Worm (Caenorhabditis elegans) whole organism, L1 larva: ENCODE data around the gene rbc-1.
A peak's percentile ranks its signal among the peaks of the same experiment; 100 is the strongest.

Source experiments
- C16A3.4 ChIP-seq: fragments of 150-350 bp; optimal IDR thresholded peaks from 2 replicates; lab custom pipeline; 2014; ENCODE audit warnings: missing biosample characterization, missing genetic modification characterization
- F16B12.6 ChIP-seq: fragments of 150-350 bp; optimal IDR thresholded peaks from 2 replicates; lab custom pipeline; 2014; ENCODE audit warnings: missing biosample characterization, missing genetic modification characterization
- Y116A8C.19 ChIP-seq: sonication (generic microtip); optimal IDR thresholded peaks from 2 replicates; lab custom pipeline; 2016; ENCODE audit warnings: missing compliant biosample characterization, missing genetic modification characterization, borderline replicate concordance
- aly-2 ChIP-seq: fragments of 150-350 bp; optimal IDR thresholded peaks from 2 replicates; lab custom pipeline; 2014; ENCODE audit warnings: missing biosample characterization, missing genetic modification characterization
- blmp-1 ChIP-seq: fragments of 150-350 bp; optimal IDR thresholded peaks from 2 replicates; lab custom pipeline; 2014; ENCODE audit warnings: missing biosample characterization, missing genetic modification characterization
- ceh-63 ChIP-seq: fragments of 200-800 bp; sonication (Bioruptor generic); optimal IDR thresholded peaks from 2 replicates; lab custom pipeline; 2018; ENCODE audit warnings: mild to moderate bottlenecking, missing genetic modification characterization, missing compliant biosample characterization
- ceh-8 ChIP-seq: fragments of 200-800 bp; sonication (Bioruptor generic); optimal IDR thresholded peaks from 2 replicates; lab custom pipeline; 2018; ENCODE audit warnings: mild to moderate bottlenecking, missing genetic modification characterization, moderate library complexity, missing compliant biosample characterization
- ceh-88 ChIP-seq: fragments of 200-800 bp; sonication (Bioruptor generic); IDR thresholded peaks from 2 replicates; pipeline ENCODE4 v1.3.6; 2022; ENCODE audit warnings: missing genetic modification characterization, missing compliant biosample characterization
- ces-1 ChIP-seq: fragments of 150-350 bp; optimal IDR thresholded peaks from 2 replicates; lab custom pipeline; 2014; ENCODE audit warnings: missing biosample characterization, missing genetic modification reagents, missing genetic modification characterization
- dpl-1 ChIP-seq, 3 experiments: fragments of 150-350 bp in 2 of 3; sonication (generic microtip) in 1 of 3; optimal IDR thresholded peaks; 2 replicates each; lab custom pipeline; 2014 to 2017; ENCODE audit warnings: missing biosample characterization in 3 of 3, missing genetic modification characterization in 3 of 3, missing genetic modification reagents in 3 of 3
- dsc-1 ChIP-seq: sonication (generic microtip); optimal IDR thresholded peaks from 2 replicates; lab custom pipeline; 2016; ENCODE audit warnings: mild to moderate bottlenecking, missing genetic modification characterization, missing compliant biosample characterization
- egl-13 ChIP-seq: sonication (generic microtip); optimal IDR thresholded peaks from 2 replicates; lab custom pipeline; 2016; ENCODE audit warnings: missing genotype, missing genetic modification reagents, missing genetic modification characterization, missing compliant biosample characterization
- elt-2 ChIP-seq: sonication (generic microtip); optimal IDR thresholded peaks from 2 replicates; lab custom pipeline; 2016; ENCODE audit warnings: missing genetic modification characterization, mild to moderate bottlenecking, inconsistent platforms, missing compliant biosample characterization, missing genetic modification reagents
- elt-3 ChIP-seq, 6 experiments: fragments of 150-350 bp in 1 of 6; sonication (generic microtip); optimal IDR thresholded peaks; 2 replicates each; lab custom pipeline; 2017 to 2018; ENCODE audit warnings: missing biosample characterization in 6 of 6, missing genetic modification characterization in 6 of 6, inconsistent platforms in 1 of 6
- ets-5 ChIP-seq: fragments of 200-800 bp; sonication (Bioruptor generic); IDR thresholded peaks from 2 replicates; pipeline ENCODE4 v1.3.6; 2022; ENCODE audit warnings: missing genetic modification characterization, missing compliant biosample characterization
- irx-1 ChIP-seq: sonication (generic microtip); optimal IDR thresholded peaks from 2 replicates; lab custom pipeline; 2016; ENCODE audit warnings: missing genetic modification characterization, missing compliant biosample characterization
- lin-13 ChIP-seq: fragments of 150-350 bp; optimal IDR thresholded peaks from 2 replicates; lab custom pipeline; 2014; ENCODE audit warnings: missing biosample characterization, missing genetic modification reagents, missing genetic modification characterization
- lin-14 ChIP-seq: fragments of 200-800 bp; sonication (Bioruptor generic); optimal IDR thresholded peaks from 2 replicates; lab custom pipeline; 2018; ENCODE audit warnings: mild to moderate bottlenecking, missing genetic modification characterization, moderate library complexity, missing compliant biosample characterization
- lin-15B ChIP-seq: fragments of 150-350 bp; sonication (generic microtip); optimal IDR thresholded peaks from 3 replicates; lab custom pipeline; 2014; ENCODE audit warnings: missing biosample characterization, missing genetic modification characterization
- lin-35 ChIP-seq, 2 experiments: fragments of 150-350 bp; optimal IDR thresholded peaks; 2 replicates each; lab custom pipeline; 2014; ENCODE audit warnings: missing biosample characterization in 2 of 2, missing genetic modification characterization in 2 of 2, missing genetic modification reagents in 2 of 2
- lir-3 ChIP-seq: sonication (generic microtip); optimal IDR thresholded peaks from 2 replicates; lab custom pipeline; 2016; ENCODE audit warnings: mild to moderate bottlenecking, missing genetic modification characterization, moderate library complexity, missing compliant biosample characterization; ENCODE audit not compliant: poor library complexity
- mab-9 ChIP-seq: fragments of 200-800 bp; sonication (Bioruptor generic); IDR thresholded peaks from 2 replicates; pipeline ENCODE4 v1.3.6; 2022; ENCODE audit warnings: missing genetic modification reagents, missing genetic modification characterization, missing compliant biosample characterization
- mdl-1 ChIP-seq, 2 experiments: fragments of 150-350 bp; optimal IDR thresholded peaks; 2 replicates each; lab custom pipeline; 2014 to 2017; ENCODE audit warnings: missing biosample characterization in 2 of 2, missing genetic modification characterization in 2 of 2, inconsistent platforms in 1 of 2
- nhr-11 ChIP-seq: fragments of 150-350 bp; optimal IDR thresholded peaks from 2 replicates; lab custom pipeline; 2014; ENCODE audit warnings: missing biosample characterization, missing genetic modification characterization
- nhr-12 ChIP-seq: sonication (generic microtip); optimal IDR thresholded peaks from 2 replicates; lab custom pipeline; 2017; ENCODE audit warnings: missing biosample characterization, missing genetic modification characterization
- nhr-237 ChIP-seq: fragments of 150-350 bp; optimal IDR thresholded peaks from 2 replicates; lab custom pipeline; 2014; ENCODE audit warnings: missing biosample characterization, missing genetic modification characterization
- nhr-47 ChIP-seq: sonication (generic microtip); optimal IDR thresholded peaks from 2 replicates; lab custom pipeline; 2016; ENCODE audit warnings: mild to moderate bottlenecking, missing genetic modification characterization, moderate library complexity, missing compliant biosample characterization
- nhr-76 ChIP-seq: sonication (generic microtip); optimal IDR thresholded peaks from 2 replicates; lab custom pipeline; 2017; ENCODE audit warnings: missing biosample characterization, missing genetic modification characterization
- nhr-84 ChIP-seq: sonication (generic microtip); optimal IDR thresholded peaks from 2 replicates; lab custom pipeline; 2017; ENCODE audit warnings: missing biosample characterization, missing genetic modification characterization
- pag-3 ChIP-seq: sonication (generic microtip); optimal IDR thresholded peaks from 2 replicates; lab custom pipeline; 2017; ENCODE audit warnings: missing genetic modification characterization, mild to moderate bottlenecking, missing compliant biosample characterization, antibody characterized with exemption, borderline replicate concordance; ENCODE audit not compliant: insufficient read depth
- pqm-1 ChIP-seq: sonication (generic microtip); optimal IDR thresholded peaks from 3 replicates; lab custom pipeline; 2017; ENCODE audit warnings: missing biosample characterization, missing genetic modification characterization
- skn-1 ChIP-seq: fragments of 150-350 bp; optimal IDR thresholded peaks from 2 replicates; lab custom pipeline; 2014; ENCODE audit warnings: missing biosample characterization, missing genetic modification characterization
- snpc-4 ChIP-seq: fragments of 150-350 bp; optimal IDR thresholded peaks from 2 replicates; lab custom pipeline; 2014; ENCODE audit warnings: missing biosample characterization, missing genetic modification characterization
- sptf-1 ChIP-seq: fragments of 150-350 bp; optimal IDR thresholded peaks from 2 replicates; lab custom pipeline; 2014; ENCODE audit warnings: missing biosample characterization, missing genetic modification characterization
- sup-37 ChIP-seq: fragments of 200-800 bp; sonication (Bioruptor generic); optimal IDR thresholded peaks from 2 replicates; lab custom pipeline; 2018; ENCODE audit warnings: mild to moderate bottlenecking, missing genetic modification characterization, missing compliant biosample characterization
- unc-130 ChIP-seq: fragments of 150-350 bp; optimal IDR thresholded peaks from 2 replicates; lab custom pipeline; 2017; ENCODE audit warnings: missing biosample characterization, missing genetic modification characterization, inconsistent platforms
- unc-30 ChIP-seq: sonication (generic microtip); optimal IDR thresholded peaks from 2 replicates; lab custom pipeline; 2017; ENCODE audit warnings: missing biosample characterization, missing genetic modification characterization
- unc-62 ChIP-seq: fragments of 150-350 bp; optimal IDR thresholded peaks from 2 replicates; lab custom pipeline; 2014; ENCODE audit warnings: missing biosample characterization, missing genetic modification reagents, missing genetic modification characterization
- unc-86 ChIP-seq: sonication (generic microtip); optimal IDR thresholded peaks from 2 replicates; lab custom pipeline; 2016; ENCODE audit warnings: missing genetic modification characterization, missing compliant biosample characterization
- unc-98 ChIP-seq: fragments of 200-800 bp; sonication (Bioruptor generic); IDR thresholded peaks from 2 replicates; pipeline ENCODE4 v1.3.6; 2022; ENCODE audit warnings: missing genetic modification characterization, missing compliant biosample characterization
- zip-4 ChIP-seq: fragments of 200-800 bp; sonication (Bioruptor generic); optimal IDR thresholded peaks from 2 replicates; lab custom pipeline; 2018; ENCODE audit warnings: mild to moderate bottlenecking, missing genetic modification characterization, moderate library complexity, missing compliant biosample characterization

Gene rbc-1

ce11 chrX:14649224-14649623 is 38.0 kb downstream of the rbc-1 start:
- TF ChIP-seq ets-5 (GFP tag; lab: Robert Waterston, UW): no peak
- TF ChIP-seq pqm-1 (tag; lab: Kevin White, UChicago): no peak
- no peak for TF ChIP-seq nhr-76 (tag; lab: Kevin White, UChicago)
- no peak for TF ChIP-seq ceh-88 (GFP tag; lab: Robert Waterston, UW)
- no peak for TF ChIP-seq nhr-12 (tag; lab: Kevin White, UChicago)
- no peak for TF ChIP-seq zip-4 (GFP tag; lab: Kevin White, UChicago)
- TF ChIP-seq lir-3 (tag; lab: Kevin White, UChicago): no peak
- TF ChIP-seq lin-14 (GFP tag; lab: Kevin White, UChicago): peak; percentile 69
- TF ChIP-seq unc-30 (tag; lab: Kevin White, UChicago): no peak
- peak; percentile 46 for TF ChIP-seq ces-1 (GFP tag; lab: Kevin White, UChicago)
- no peak for TF ChIP-seq unc-130 (tag; lab: Kevin White, UChicago)
- no peak for TF ChIP-seq nhr-84 (tag; lab: Kevin White, UChicago)
- no peak for TF ChIP-seq unc-62 (GFP tag; lab: Kevin White, UChicago)
- TF ChIP-seq nhr-11: no peak
- TF ChIP-seq mab-9 (GFP tag; lab: Robert Waterston, UW): no peak
- peak; percentile 36 for TF ChIP-seq dsc-1 (tag; lab: Kevin White, UChicago)
- TF ChIP-seq dpl-1 (GFP tag; optimal IDR thresholded peaks at IDR 0.05; lab: Kevin White, UChicago): no peak
- no peak for TF ChIP-seq ceh-63 (GFP tag; lab: Kevin White, UChicago)
- TF ChIP-seq lin-13 (GFP tag; lab: Kevin White, UChicago): no peak
- no peak for TF ChIP-seq mdl-1 (tag; optimal IDR thresholded peaks at IDR 0.05; lab: Kevin White, UChicago)
- no peak for TF ChIP-seq irx-1 (tag; lab: Kevin White, UChicago)
- TF ChIP-seq unc-86 (tag; lab: Kevin White, UChicago): no peak
- TF ChIP-seq unc-98 (GFP tag; lab: Robert Waterston, UW): no peak
- no peak for TF ChIP-seq nhr-47 (tag; lab: Kevin White, UChicago)
- TF ChIP-seq lin-35 (GFP tag; optimal IDR thresholded peaks at IDR 0.05; lab: Kevin White, UChicago): no peak
- TF ChIP-seq sup-37 (GFP tag; lab: Kevin White, UChicago): no peak
- no peak for TF ChIP-seq pag-3 (tag; lab: Kevin White, UChicago)
- no peak for TF ChIP-seq egl-13 (tag; lab: Kevin White, UChicago)
- no peak for TF ChIP-seq nhr-237 (tag; lab: Kevin White, UChicago)
- TF ChIP-seq skn-1: no peak
- no peak for TF ChIP-seq elt-2
- no peak for TF ChIP-seq aly-2
- peak; percentile 74 for TF ChIP-seq ceh-8 (GFP tag; lab: Kevin White, UChicago)
- no peak for TF ChIP-seq sptf-1 (tag; lab: Kevin White, UChicago)
- TF ChIP-seq lin-15B (tag; lab: Kevin White, UChicago): no peak

ce11 chrX:14652058-14652457 is 40.9 kb downstream of the rbc-1 start:
- no peak for TF ChIP-seq ceh-8 (GFP tag; lab: Kevin White, UChicago)
- TF ChIP-seq snpc-4 (tag; lab: Kevin White, UChicago): no peak
- TF ChIP-seq lir-3 (tag; lab: Kevin White, UChicago): no peak
- TF ChIP-seq blmp-1 (tag; lab: Kevin White, UChicago): no peak
- TF ChIP-seq F16B12.6 (tag; lab: Kevin White, UChicago): no peak
- TF ChIP-seq Y116A8C.19 (tag; lab: Kevin White, UChicago): no peak
- no peak for TF ChIP-seq nhr-47 (tag; lab: Kevin White, UChicago)
- TF ChIP-seq pqm-1 (tag; lab: Kevin White, UChicago): no peak
- no peak for TF ChIP-seq pag-3 (tag; lab: Kevin White, UChicago)
- TF ChIP-seq elt-3 (tag; optimal IDR thresholded peaks at IDR 0.05; lab: Kevin White, UChicago): no peak
- no peak for TF ChIP-seq C16A3.4 (tag; lab: Kevin White, UChicago)
- TF ChIP-seq, all 84 proteins: peak for 0
